Fruit fly (Drosophila melanogaster) whole organism, embryonic: Measurements from ENCODE around the gene CG13138.

ENCODE experiments used
- Aef1 ChIP-seq: fragments of 200-800 bp; sonication (Bioruptor generic); IDR thresholded peaks from 3 replicates; pipeline ENCODE4 v1.3.6; 2022; ENCODE audit warnings: missing biosample characterization, missing genetic modification characterization
- Awh ChIP-seq: fragments of 200-800 bp; sonication (Bioruptor generic); IDR thresholded peaks from 2 replicates; pipeline ENCODE4, ENCODE4 v1.3.6; 2022; ENCODE audit warnings: missing biosample characterization, missing genetic modification characterization
- B-H2 ChIP-seq: fragments of 200-800 bp; sonication (Bioruptor generic); optimal IDR thresholded peaks from 2 replicates; lab custom pipeline; 2018; ENCODE audit warnings: missing biosample characterization, mild to moderate bottlenecking, missing genetic modification characterization
- CG10321 ChIP-seq: fragments of 200-800 bp; sonication (Bioruptor generic); IDR thresholded peaks from 2 replicates; pipeline ENCODE4 v1.3.6; 2022; ENCODE audit warnings: missing biosample characterization, missing genetic modification characterization
- CG10654 ChIP-seq: fragments of 200-800 bp; sonication (Bioruptor generic); optimal IDR thresholded peaks from 2 replicates; lab custom pipeline; 2016; ENCODE audit warnings: missing biosample characterization, missing genetic modification characterization
- CG11085 ChIP-seq: fragments of 200-800 bp; sonication (Bioruptor generic); IDR thresholded peaks from 2 replicates; pipeline ENCODE4 v1.3.6; 2022; ENCODE audit warnings: missing biosample characterization, missing genetic modification characterization
- CG12942 ChIP-seq: fragments of 200-800 bp; sonication (Bioruptor generic); optimal IDR thresholded peaks from 3 replicates; lab custom pipeline; 2016; ENCODE audit warnings: missing biosample characterization, missing genetic modification characterization
- CG14860 ChIP-seq: fragments of 200-800 bp; sonication (Bioruptor generic); IDR thresholded peaks from 3 replicates; pipeline ENCODE4 v1.3.6; 2022; ENCODE audit warnings: missing biosample characterization, missing genetic modification characterization; ENCODE audit not compliant: partially characterized antibody
- CG1647 ChIP-seq: fragments of 200-800 bp; sonication (Bioruptor generic); optimal IDR thresholded peaks from 3 replicates; lab custom pipeline; 2016; ENCODE audit warnings: missing biosample characterization, missing genetic modification characterization
- CG16813 ChIP-seq: fragments of 200-800 bp; sonication (Bioruptor generic); IDR thresholded peaks from 3 replicates; pipeline ENCODE4 v1.3.6; 2022; ENCODE audit warnings: missing biosample characterization, missing genetic modification characterization; ENCODE audit not compliant: partially characterized antibody
- CG16863 ChIP-seq: fragments of 200-800 bp; sonication (Bioruptor generic); optimal IDR thresholded peaks from 3 replicates; lab custom pipeline; 2016; ENCODE audit warnings: missing biosample characterization, missing genetic modification characterization
- CG2116 ChIP-seq: fragments of 200-800 bp; sonication (Bioruptor generic); optimal IDR thresholded peaks from 3 replicates; lab custom pipeline; 2018; ENCODE audit warnings: missing biosample characterization, mild to moderate bottlenecking, missing genetic modification characterization
- CG31441 ChIP-seq: fragments of 200-800 bp; sonication (Bioruptor generic); IDR thresholded peaks from 2 replicates; pipeline ENCODE4 v1.3.6; 2022; ENCODE audit warnings: missing biosample characterization, missing genetic modification characterization
- CG32767 ChIP-seq: fragments of 200-800 bp; sonication (Bioruptor generic); IDR thresholded peaks from 2 replicates; pipeline ENCODE4 v1.3.6; 2022; ENCODE audit warnings: missing biosample characterization, missing genetic modification characterization
- CG33557 ChIP-seq: fragments of 200-800 bp; sonication (Bioruptor generic); optimal IDR thresholded peaks from 2 replicates; lab custom pipeline; 2019; ENCODE audit warnings: missing biosample characterization, mild to moderate bottlenecking, missing genetic modification characterization, moderate library complexity
- CG34422 ChIP-seq: fragments of 200-800 bp; sonication (Bioruptor generic); IDR thresholded peaks from 3 replicates; pipeline ENCODE4 v1.3.6; 2022; ENCODE audit warnings: missing biosample characterization, missing genetic modification characterization
- CG3995 ChIP-seq: fragments of 200-800 bp; sonication (Bioruptor generic); optimal IDR thresholded peaks from 3 replicates; lab custom pipeline; 2016; ENCODE audit warnings: missing biosample characterization, missing genetic modification characterization
- CG4424 ChIP-seq: fragments of 200-800 bp; sonication (Bioruptor generic); optimal IDR thresholded peaks from 3 replicates; lab custom pipeline; 2016; ENCODE audit warnings: missing biosample characterization, missing genetic modification characterization
- CG6683 ChIP-seq: fragments of 200-800 bp; sonication (Bioruptor generic); optimal IDR thresholded peaks from 2 replicates; lab custom pipeline; 2017; ENCODE audit warnings: missing biosample characterization, mild to moderate bottlenecking, missing genetic modification characterization, missing genetic modification reagents
- CG7357 ChIP-seq: fragments of 200-800 bp; sonication (Bioruptor generic); IDR thresholded peaks from 3 replicates; pipeline ENCODE4 v1.3.6; 2022; ENCODE audit warnings: missing biosample characterization, missing genetic modification characterization
- CG7745 ChIP-seq: fragments of 200-800 bp; sonication (Bioruptor generic); optimal IDR thresholded peaks from 2 replicates; lab custom pipeline; 2018; ENCODE audit warnings: missing biosample characterization, mild to moderate bottlenecking, missing genetic modification characterization, moderate library complexity
- CG9609 ChIP-seq: fragments of 200-800 bp; sonication (Bioruptor generic); optimal IDR thresholded peaks from 3 replicates; lab custom pipeline; 2016; ENCODE audit warnings: missing biosample characterization, missing genetic modification characterization
- CG9797 ChIP-seq: fragments of 200-800 bp; sonication (Bioruptor generic); optimal IDR thresholded peaks from 3 replicates; lab custom pipeline; 2018; ENCODE audit warnings: missing biosample characterization, mild to moderate bottlenecking, missing genetic modification characterization
- Chrac-16 ChIP-seq: fragments of 200-800 bp; sonication (Bioruptor generic); optimal IDR thresholded peaks from 3 replicates; lab custom pipeline; 2016; ENCODE audit warnings: missing biosample characterization, missing genetic modification characterization
- D19A ChIP-seq: fragments of 200-800 bp; optimal IDR thresholded peaks from 3 replicates; lab custom pipeline; 2019; ENCODE audit warnings: missing biosample characterization, mild to moderate bottlenecking, missing genetic modification characterization, moderate library complexity
- ERR ChIP-seq: fragments of 200-800 bp; sonication (Bioruptor generic); optimal IDR thresholded peaks from 2 replicates; lab custom pipeline; 2016; ENCODE audit warnings: missing biosample characterization, missing genetic modification characterization
- HmgD ChIP-seq: fragments of 200-800 bp; sonication (Bioruptor generic); optimal IDR thresholded peaks from 3 replicates; lab custom pipeline; 2016; ENCODE audit warnings: missing biosample characterization, missing genetic modification characterization
- Mes4 ChIP-seq: fragments of 200-800 bp; sonication (Bioruptor generic); optimal IDR thresholded peaks from 2 replicates; lab custom pipeline; 2016; ENCODE audit warnings: missing biosample characterization, missing genetic modification characterization
- NC2α ChIP-seq: fragments of 200-800 bp; sonication (Bioruptor generic); optimal IDR thresholded peaks from 2 replicates; lab custom pipeline; 2016; ENCODE audit warnings: missing biosample characterization, missing genetic modification characterization
- NK7.1 ChIP-seq: fragments of 200-800 bp; sonication (Bioruptor generic); optimal IDR thresholded peaks from 3 replicates; lab custom pipeline; 2016; ENCODE audit warnings: missing biosample characterization, missing genetic modification characterization
- az2 ChIP-seq: fragments of 200-800 bp; sonication (Bioruptor generic); optimal IDR thresholded peaks from 3 replicates; lab custom pipeline; 2016; ENCODE audit warnings: missing biosample characterization, missing genetic modification characterization
- dm ChIP-seq: fragments of 200-800 bp; sonication (Bioruptor generic); optimal IDR thresholded peaks from 3 replicates; lab custom pipeline; 2016; ENCODE audit warnings: missing biosample characterization, missing genetic modification characterization
- dmrt11E ChIP-seq: fragments of 200-800 bp; sonication (Bioruptor generic); optimal IDR thresholded peaks from 3 replicates; lab custom pipeline; 2018; ENCODE audit warnings: missing biosample characterization, mild to moderate bottlenecking, missing genetic modification characterization, moderate library complexity
- fd64A ChIP-seq: fragments of 200-800 bp; sonication (Bioruptor generic); optimal IDR thresholded peaks from 3 replicates; lab custom pipeline; 2018; ENCODE audit warnings: missing biosample characterization, mild to moderate bottlenecking, missing genetic modification characterization
- fd96Cb ChIP-seq: fragments of 200-800 bp; sonication (Bioruptor generic); optimal IDR thresholded peaks from 2 replicates; lab custom pipeline; 2018; ENCODE audit warnings: missing biosample characterization, mild to moderate bottlenecking, missing genetic modification characterization, moderate library complexity
- ftz-f1 ChIP-seq: fragments of 200-800 bp; sonication (Bioruptor generic); optimal IDR thresholded peaks from 2 replicates; lab custom pipeline; 2016; ENCODE audit warnings: missing biosample characterization, missing genetic modification characterization
- grau ChIP-seq: fragments of 200-800 bp; optimal IDR thresholded peaks from 3 replicates; lab custom pipeline; 2019; ENCODE audit warnings: missing biosample characterization, mild to moderate bottlenecking, missing genetic modification characterization, moderate library complexity
- gro ChIP-seq: fragments of 200-800 bp; sonication (Bioruptor generic); optimal IDR thresholded peaks from 2 replicates; lab custom pipeline; 2016; ENCODE audit warnings: missing biosample characterization, missing genetic modification characterization
- her ChIP-seq: fragments of 200-800 bp; sonication (Bioruptor generic); optimal IDR thresholded peaks from 2 replicates; lab custom pipeline; 2016; ENCODE audit warnings: missing biosample characterization, missing genetic modification characterization
- lov ChIP-seq, 2 experiments: fragments of 200-800 bp in 1 of 2; fragments of >200 bp in 1 of 2; sonication (Bioruptor generic) in 1 of 2; IDR thresholded peaks in 1 of 2; optimal IDR thresholded peaks in 1 of 2; 2 replicates in 1 of 2; 3 replicates in 1 of 2; pipeline versions ENCODE4 v1.3.6 to Lab custom; 2017 to 2022; ENCODE audit warnings: missing biosample characterization in 1 of 2, missing genetic modification characterization in 1 of 2
- maf-S ChIP-seq: fragments of 200-800 bp; sonication (Bioruptor generic); optimal IDR thresholded peaks from 2 replicates; lab custom pipeline; 2016; ENCODE audit warnings: missing biosample characterization, missing genetic modification characterization
- mam ChIP-seq: fragments of 200-800 bp; sonication (Bioruptor generic); optimal IDR thresholded peaks from 3 replicates; lab custom pipeline; 2016; ENCODE audit warnings: missing biosample characterization, missing genetic modification characterization
- nom ChIP-seq: fragments of 200-800 bp; sonication (Bioruptor generic); optimal IDR thresholded peaks from 2 replicates; lab custom pipeline; 2017; ENCODE audit warnings: missing biosample characterization, missing genetic modification characterization, mild to moderate bottlenecking, moderate library complexity, missing genetic modification reagents
- pb ChIP-seq: fragments of 200-800 bp; sonication (Bioruptor generic); optimal IDR thresholded peaks from 3 replicates; lab custom pipeline; 2016; ENCODE audit warnings: missing biosample characterization, missing genetic modification characterization
- pfk ChIP-seq: fragments of 200-800 bp; sonication (Bioruptor generic); optimal IDR thresholded peaks from 2 replicates; lab custom pipeline; 2018; ENCODE audit warnings: missing biosample characterization, mild to moderate bottlenecking, missing genetic modification characterization, moderate library complexity
- rib ChIP-seq: fragments of 200-800 bp; sonication (Bioruptor generic); IDR thresholded peaks from 2 replicates; pipeline ENCODE4 v1.3.6; 2022; ENCODE audit warnings: missing biosample characterization, missing genetic modification characterization
- row ChIP-seq: fragments of 200-800 bp; sonication (Bioruptor generic); IDR thresholded peaks from 3 replicates; pipeline ENCODE4 v1.3.6; 2022; ENCODE audit warnings: missing biosample characterization, missing genetic modification characterization
- sim ChIP-seq: fragments of 200-800 bp; sonication (Bioruptor generic); IDR thresholded peaks from 2 replicates; pipeline ENCODE4 v1.3.6; 2022; ENCODE audit warnings: missing biosample characterization, missing genetic modification characterization
- tx ChIP-seq: fragments of 200-800 bp; sonication (Bioruptor generic); optimal IDR thresholded peaks from 2 replicates; lab custom pipeline; 2016; ENCODE audit warnings: missing biosample characterization, missing genetic modification characterization
- unpg ChIP-seq: fragments of 200-800 bp; sonication (Bioruptor generic); optimal IDR thresholded peaks from 3 replicates; lab custom pipeline; 2018; ENCODE audit warnings: missing biosample characterization, mild to moderate bottlenecking, missing genetic modification characterization, moderate library complexity
- zen2 ChIP-seq: fragments of 200-800 bp; sonication (Bioruptor generic); IDR thresholded peaks from 3 replicates; pipeline ENCODE4 v1.3.6; 2022; ENCODE audit warnings: missing biosample characterization, missing genetic modification characterization; ENCODE audit not compliant: partially characterized antibody
- zfh2 ChIP-seq: fragments of 200-800 bp; sonication (Bioruptor generic); optimal IDR thresholded peaks from 2 replicates; lab custom pipeline; 2016; ENCODE audit warnings: missing biosample characterization, missing genetic modification characterization

The CG13138 gene

dm6 chr2L:10342471-10342870, 40.7 kb upstream of the CG13138 start, which contains the start of gene Sps2 (continued):
- peak; percentile 26 for TF ChIP-seq grau (tag; lab: Kevin White, UChicago)
- no peak for TF ChIP-seq CG1647 (GFP tag; lab: Kevin White, UChicago)
- TF ChIP-seq Chrac-16 (GFP tag; lab: Kevin White, UChicago) = no peak
- no peak for TF ChIP-seq CG10654
- peak; percentile 1 for TF ChIP-seq mam
- no peak for TF ChIP-seq B-H2
- TF ChIP-seq CG7357 (GFP tag; lab: Robert Waterston, UW) = no peak
- TF ChIP-seq tx (GFP tag; lab: Kevin White, UChicago) = no peak
- no peak for TF ChIP-seq CG3995 (GFP tag; lab: Kevin White, UChicago)
- TF ChIP-seq Aef1 = no peak
- TF ChIP-seq zfh2 = no peak
- TF ChIP-seq CG10321 = no peak
- TF ChIP-seq NC2α (GFP tag; lab: Kevin White, UChicago) = no peak
- no peak for TF ChIP-seq dmrt11E
- no peak for TF ChIP-seq fd96Cb (tag; lab: Kevin White, UChicago)
- TF ChIP-seq ftz-f1 (GFP tag; lab: Kevin White, UChicago) = no peak
- TF ChIP-seq CG32767 (GFP tag; lab: Robert Waterston, UW) = no peak
- peak; percentile 75 for TF ChIP-seq CG16813 (GFP tag; lab: Robert Waterston, UW)
- no peak for TF ChIP-seq CG9609 (GFP tag; lab: Kevin White, UChicago)
- peak; percentile 40; the same call in 1 of the 3 replicates for TF ChIP-seq CG14860
- TF ChIP-seq NK7.1 (GFP tag; lab: Kevin White, UChicago) = no peak
- TF ChIP-seq CG33557 (GFP tag; lab: Kevin White, UChicago) = no peak
- TF ChIP-seq HmgD (GFP tag; lab: Kevin White, UChicago) = no peak
- no peak for TF ChIP-seq gro (GFP tag; lab: Kevin White, UChicago)
- TF ChIP-seq sim (GFP tag; lab: Robert Waterston, UW) = no peak
- no peak for TF ChIP-seq dm (GFP tag; lab: Kevin White, UChicago)
- no peak for TF ChIP-seq lov (optimal IDR thresholded peaks at IDR 0.05; lab: Kevin White, UChicago)
- TF ChIP-seq lov (GFP tag; IDR thresholded peaks at IDR 0.05; lab: Robert Waterston, UW) = no peak
- no peak for TF ChIP-seq CG9797
- TF ChIP-seq CG4424 = no peak
- TF ChIP-seq ERR = no peak
- TF ChIP-seq zen2 (GFP tag; lab: Robert Waterston, UW) = no peak; the same call in 2 of the 3 replicates
- TF ChIP-seq CG31441 = 0 out of 2 replicates have a peak, but pooled peaks have one; percentile 9
- no peak for TF ChIP-seq Mes4 (GFP tag; lab: Kevin White, UChicago)
- TF ChIP-seq row (GFP tag; lab: Robert Waterston, UW) = peak; percentile 77
- TF ChIP-seq pfk (GFP tag; lab: Kevin White, UChicago) = peak; percentile 44
- no peak for TF ChIP-seq unpg (GFP tag; lab: Kevin White, UChicago)
- peak; percentile 16 for TF ChIP-seq D19A
- TF ChIP-seq nom (GFP tag; lab: Kevin White, UChicago) = no peak
- TF ChIP-seq her (GFP tag; lab: Kevin White, UChicago) = no peak
- TF ChIP-seq CG34422 (GFP tag; lab: Robert Waterston, UW) = peak; percentile 48; the same call in 1 of the 3 replicates
- no peak for TF ChIP-seq az2
- TF ChIP-seq Awh (GFP tag; lab: Robert Waterston, UW) = no peak
- TF ChIP-seq CG16863 = no peak
- TF ChIP-seq CG12942 (GFP tag; lab: Kevin White, UChicago) = no peak
- TF ChIP-seq fd64A (GFP tag; lab: Kevin White, UChicago) = no peak
- TF ChIP-seq CG11085 (GFP tag; lab: Robert Waterston, UW) = no peak
- no peak for TF ChIP-seq CG7745 (tag; lab: Kevin White, UChicago)
- no peak for TF ChIP-seq pb (GFP tag; lab: Kevin White, UChicago)
- TF ChIP-seq maf-S (GFP tag; lab: Kevin White, UChicago) = no peak
- no peak for TF ChIP-seq rib (GFP tag; lab: Robert Waterston, UW)
- TF ChIP-seq CG2116 = peak; percentile 24
- no peak for TF ChIP-seq CG6683 (GFP tag; lab: Kevin White, UChicago)
